Fruit fly (Drosophila melanogaster): ENCODE data around the gene PIG-F.

The PIG-F gene

DNA sequence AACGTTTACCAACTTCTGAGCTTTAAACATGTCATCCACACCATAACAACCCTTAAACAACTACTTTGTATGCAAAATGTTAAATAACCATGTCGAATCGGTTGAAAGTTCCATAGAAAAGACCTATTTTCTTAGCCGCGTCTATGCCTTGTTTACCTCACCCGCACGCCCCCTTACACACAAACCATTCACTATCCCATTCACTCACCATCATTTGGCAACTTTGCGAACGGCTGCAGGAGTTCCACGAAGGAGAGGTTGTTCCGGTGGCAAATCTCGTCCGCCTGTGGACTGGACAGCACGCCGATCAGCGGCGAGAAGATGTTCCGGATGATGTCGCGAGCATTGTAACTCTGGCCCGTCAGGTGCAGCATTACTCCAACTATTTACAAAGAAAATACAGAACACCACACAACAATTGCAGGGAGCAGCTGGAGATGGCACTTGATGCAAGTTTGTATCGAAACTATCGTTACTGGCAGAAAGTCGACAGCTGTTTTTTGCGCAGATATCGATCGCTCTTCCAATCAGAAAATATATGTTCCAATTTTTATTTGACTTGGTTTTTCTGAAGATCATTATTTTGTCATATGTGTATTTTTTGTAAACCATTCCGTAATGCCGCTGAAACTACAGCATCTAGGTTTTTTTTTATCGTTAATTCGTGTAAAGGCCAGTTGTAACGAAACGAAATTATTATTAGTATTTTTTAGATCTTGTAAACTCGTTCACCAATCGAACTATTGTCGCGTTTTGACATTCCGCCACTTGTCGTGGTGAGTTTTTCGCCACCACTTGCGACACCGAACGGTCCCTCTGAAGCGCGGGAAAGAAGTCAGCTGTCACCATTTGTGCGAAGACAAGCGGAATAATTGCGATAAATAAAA lies 6.1 kb downstream of the PIG-F start, which contains the start of gene asf1 (continued):
- TF ChIP-seq CG5180 (GFP tag; optimal IDR thresholded peaks at IDR 0.05) = no peak
- peak; percentile 6 for TF ChIP-seq disco-r (GFP tag; optimal IDR thresholded peaks at IDR 0.05)
- TF ChIP-seq wek (GFP tag; optimal IDR thresholded peaks at IDR 0.05) = no peak
- TF ChIP-seq CG7745 (tag; optimal IDR thresholded peaks at IDR 0.05) = no peak
- TF ChIP-seq fu2 (GFP tag; optimal IDR thresholded peaks at IDR 0.05) = no peak
- TF ChIP-seq CG31388 (GFP tag; optimal IDR thresholded peaks at IDR 0.05) = no peak
- TF ChIP-seq ewg (GFP tag; optimal IDR thresholded peaks at IDR 0.05) = peak; percentile 53
- TF ChIP-seq Spps (tag; optimal IDR thresholded peaks at IDR 0.05) = no peak
- peak; percentile 42 for TF ChIP-seq Meics (GFP tag; optimal IDR thresholded peaks at IDR 0.05)
- no peak for TF ChIP-seq Hmx (GFP tag; optimal IDR thresholded peaks at IDR 0.05)
- TF ChIP-seq CG12942 (GFP tag; optimal IDR thresholded peaks at IDR 0.05) = peak; percentile 21
- no peak for TF ChIP-seq Ravus (GFP tag; IDR thresholded peaks at IDR 0.05)
- no peak for TF ChIP-seq Elba2 (GFP tag; optimal IDR thresholded peaks at IDR 0.05)
- no peak for TF ChIP-seq maf-S (GFP tag; optimal IDR thresholded peaks at IDR 0.05)
- TF ChIP-seq Oaz (GFP tag; IDR thresholded peaks at IDR 0.05) = no peak
- no peak for TF ChIP-seq tio (GFP tag; optimal IDR thresholded peaks at IDR 0.05)
- TF ChIP-seq CG17912 (GFP tag; optimal IDR thresholded peaks at IDR 0.05) = no peak
- TF ChIP-seq corto (GFP tag; optimal IDR thresholded peaks at IDR 0.05) = peak; percentile 10
- TF ChIP-seq CG6175 (GFP tag; IDR thresholded peaks at IDR 0.05) = no peak
- TF ChIP-seq CG12659 (GFP tag; optimal IDR thresholded peaks at IDR 0.05) = peak; percentile 70
- no peak for TF ChIP-seq Bteb2 (GFP tag; optimal IDR thresholded peaks at IDR 0.05)
- no peak for TF ChIP-seq lov (optimal IDR thresholded peaks at IDR 0.05)
- TF ChIP-seq lov (GFP tag; IDR thresholded peaks at IDR 0.05) = no peak
- no peak for TF ChIP-seq CG18476 (GFP tag; optimal IDR thresholded peaks at IDR 0.05)
- no peak for TF ChIP-seq Abd-B (GFP tag; optimal IDR thresholded peaks at IDR 0.05)
- no peak for TF ChIP-seq zf30C (GFP tag; optimal IDR thresholded peaks at IDR 0.05)
- no peak for TF ChIP-seq D19B (GFP tag; optimal IDR thresholded peaks at IDR 0.05)
- peak; percentile 11 for TF ChIP-seq CG15601 (tag; optimal IDR thresholded peaks at IDR 0.05)
- no peak for TF ChIP-seq CG12104 (GFP tag; optimal IDR thresholded peaks at IDR 0.05)
- TF ChIP-seq tx (GFP tag; optimal IDR thresholded peaks at IDR 0.05) = peak; percentile 40
- TF ChIP-seq Sin3A (optimal IDR thresholded peaks at IDR 0.05) = peak; percentile 89
- no peak for TF ChIP-seq btn (GFP tag; optimal IDR thresholded peaks at IDR 0.05)

DNA sequence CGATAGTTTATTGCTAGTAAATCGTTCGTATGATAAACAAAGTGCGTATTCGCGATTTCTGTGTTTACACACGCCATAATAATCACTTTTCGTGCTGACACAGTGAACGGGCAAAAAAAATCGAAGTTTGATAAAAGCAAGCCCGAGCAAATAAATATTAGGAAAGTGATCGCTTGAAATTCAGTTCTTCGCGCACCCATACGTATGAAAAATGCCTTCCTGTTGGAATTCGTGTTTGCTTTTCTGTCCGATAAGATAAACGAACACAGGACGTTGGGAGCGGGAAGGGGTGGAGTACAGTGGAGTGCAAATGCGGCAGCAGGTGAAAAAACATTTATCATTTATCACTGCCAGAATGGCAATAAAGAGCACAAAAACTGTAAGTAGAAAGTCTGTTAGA lies 18.4 kb downstream of the PIG-F start:
- TF ChIP-seq danr (GFP tag; IDR thresholded peaks at IDR 0.05) = no peak
- 0 out of 4 replicates have a peak, but pooled peaks have one; percentile 34 for TF ChIP-seq chinmo (GFP tag; IDR thresholded peaks at IDR 0.05; ENCODE audit: partially characterized antibody)
- no peak for TF ChIP-seq nau (GFP tag; optimal IDR thresholded peaks at IDR 0.05)
- no peak for TF ChIP-seq CG9609 (GFP tag; optimal IDR thresholded peaks at IDR 0.05)
- TF ChIP-seq scrt (GFP tag; optimal IDR thresholded peaks at IDR 0.05) = no peak
- no peak for TF ChIP-seq corto (GFP tag; optimal IDR thresholded peaks at IDR 0.05)
- TF ChIP-seq exex (tag; optimal IDR thresholded peaks at IDR 0.05) = peak; percentile 72
- no peak for TF ChIP-seq CG4820 (GFP tag; optimal IDR thresholded peaks at IDR 0.05)
- TF ChIP-seq crol (GFP tag; IDR thresholded peaks at IDR 0.05) = peak; percentile 74
- no peak for TF ChIP-seq CG12769 (tag; optimal IDR thresholded peaks at IDR 0.05)
- TF ChIP-seq tap (tag; optimal IDR thresholded peaks at IDR 0.05) = no peak
- TF ChIP-seq CG13123 (GFP tag; optimal IDR thresholded peaks at IDR 0.05) = no peak
- TF ChIP-seq GATAe (GFP tag; conservative IDR thresholded peaks at IDR 0.05) = peak; percentile 93
- TF ChIP-seq tll (GFP tag; optimal IDR thresholded peaks at IDR 0.05) = no peak
- TF ChIP-seq lab (GFP tag; optimal IDR thresholded peaks at IDR 0.05) = peak; percentile 80
- no peak for TF ChIP-seq ham (GFP tag; IDR thresholded peaks at IDR 0.05)
- 0 out of 3 replicates have a peak, but pooled peaks have one; percentile 38 for TF ChIP-seq Opbp (GFP tag; IDR thresholded peaks at IDR 0.05; ENCODE audit: partially characterized antibody)
- peak; percentile 11 for TF ChIP-seq B-H2 (GFP tag; optimal IDR thresholded peaks at IDR 0.05)
- no peak for TF ChIP-seq repo (GFP tag; optimal IDR thresholded peaks at IDR 0.05)
- TF ChIP-seq ci (GFP tag; IDR thresholded peaks at IDR 0.05) = no peak
- TF ChIP-seq CTCF (GFP tag; optimal IDR thresholded peaks at IDR 0.05) = no peak

All from whole organism, embryonic.